Fruit fly (Drosophila melanogaster) whole organism, embryonic: ENCODE measurements around the gene Sidpn.

Experiments
- Awh ChIP-seq: fragments of 200-800 bp; sonication (Bioruptor generic); IDR thresholded peaks from 2 replicates; pipeline ENCODE4, ENCODE4 v1.3.6; 2022; ENCODE audit warnings: missing biosample characterization, missing genetic modification characterization
- Bgb ChIP-seq: fragments of 200-800 bp; sonication (Bioruptor generic); IDR thresholded peaks from 2 replicates; pipeline ENCODE4 v1.3.6; 2022; ENCODE audit warnings: missing biosample characterization, missing genetic modification characterization; ENCODE audit not compliant: partially characterized antibody
- BtbVII ChIP-seq: fragments of 200-800 bp; sonication (Bioruptor generic); optimal IDR thresholded peaks from 3 replicates; lab custom pipeline; 2017; ENCODE audit warnings: missing biosample characterization, mild to moderate bottlenecking, missing genetic modification characterization
- CG10267 ChIP-seq: fragments of 200-800 bp; sonication (Bioruptor generic); optimal IDR thresholded peaks from 2 replicates; lab custom pipeline; 2018; ENCODE audit warnings: missing biosample characterization, mild to moderate bottlenecking, missing genetic modification characterization, moderate library complexity
- CG10462 ChIP-seq: fragments of 200-800 bp; sonication (Bioruptor generic); optimal IDR thresholded peaks from 2 replicates; lab custom pipeline; 2016; ENCODE audit warnings: missing biosample characterization, missing genetic modification characterization
- CG10654 ChIP-seq: fragments of 200-800 bp; sonication (Bioruptor generic); optimal IDR thresholded peaks from 2 replicates; lab custom pipeline; 2016; ENCODE audit warnings: missing biosample characterization, missing genetic modification characterization
- CG12391 ChIP-seq: fragments of 200-800 bp; sonication (Bioruptor generic); optimal IDR thresholded peaks from 3 replicates; lab custom pipeline; 2018; ENCODE audit warnings: missing biosample characterization, mild to moderate bottlenecking, missing genetic modification characterization, moderate library complexity
- CG12659 ChIP-seq: fragments of 200-800 bp; sonication (Bioruptor generic); optimal IDR thresholded peaks from 3 replicates; lab custom pipeline; 2017; ENCODE audit warnings: mild to moderate bottlenecking, missing biosample characterization, missing genetic modification reagents, missing genetic modification characterization
- CG12942 ChIP-seq: fragments of 200-800 bp; sonication (Bioruptor generic); optimal IDR thresholded peaks from 3 replicates; lab custom pipeline; 2016; ENCODE audit warnings: missing biosample characterization, missing genetic modification characterization
- CG13123 ChIP-seq: fragments of 200-800 bp; sonication (Bioruptor generic); optimal IDR thresholded peaks from 2 replicates; lab custom pipeline; 2016; ENCODE audit warnings: missing biosample characterization, missing genetic modification characterization
- CG13287 ChIP-seq: fragments of 200-800 bp; sonication (Bioruptor generic); IDR thresholded peaks from 2 replicates; pipeline ENCODE4 v1.3.6; 2022; ENCODE audit warnings: missing biosample characterization, missing genetic modification characterization; ENCODE audit not compliant: partially characterized antibody
- CG13894 ChIP-seq: fragments of 200-800 bp; sonication (Bioruptor generic); optimal IDR thresholded peaks from 3 replicates; lab custom pipeline; 2018; ENCODE audit warnings: missing biosample characterization, mild to moderate bottlenecking, missing genetic modification characterization, moderate library complexity
- CG15514 ChIP-seq: fragments of 200-800 bp; sonication (Bioruptor generic); optimal IDR thresholded peaks from 3 replicates; lab custom pipeline; 2017; ENCODE audit warnings: missing biosample characterization, missing genetic modification characterization, mild to moderate bottlenecking, moderate library complexity, missing genetic modification reagents
- CG2678 ChIP-seq: fragments of 200-800 bp; sonication (Bioruptor generic); optimal IDR thresholded peaks from 3 replicates; lab custom pipeline; 2019; ENCODE audit warnings: missing biosample characterization, mild to moderate bottlenecking, missing genetic modification characterization, moderate library complexity
- CG30020 ChIP-seq: fragments of 200-800 bp; optimal IDR thresholded peaks from 2 replicates; lab custom pipeline; 2019; ENCODE audit warnings: missing biosample characterization, mild to moderate bottlenecking, missing genetic modification characterization, moderate library complexity
- CG31224 ChIP-seq: fragments of 200-800 bp; sonication (Bioruptor generic); IDR thresholded peaks from 2 replicates; pipeline ENCODE4 v1.3.6; 2022; ENCODE audit warnings: missing biosample characterization, missing genetic modification characterization
- CG31441 ChIP-seq: fragments of 200-800 bp; sonication (Bioruptor generic); IDR thresholded peaks from 2 replicates; pipeline ENCODE4 v1.3.6; 2022; ENCODE audit warnings: missing biosample characterization, missing genetic modification characterization
- CG33557 ChIP-seq: fragments of 200-800 bp; sonication (Bioruptor generic); optimal IDR thresholded peaks from 2 replicates; lab custom pipeline; 2019; ENCODE audit warnings: missing biosample characterization, mild to moderate bottlenecking, missing genetic modification characterization, moderate library complexity
- CG34422 ChIP-seq: fragments of 200-800 bp; sonication (Bioruptor generic); IDR thresholded peaks from 3 replicates; pipeline ENCODE4 v1.3.6; 2022; ENCODE audit warnings: missing biosample characterization, missing genetic modification characterization
- CG3838 ChIP-seq: fragments of 200-800 bp; sonication (Bioruptor generic); optimal IDR thresholded peaks from 3 replicates; lab custom pipeline; 2016; ENCODE audit warnings: missing biosample characterization, missing genetic modification characterization
- CG43689 ChIP-seq: fragments of 200-800 bp; sonication (Bioruptor generic); IDR thresholded peaks from 2 replicates; pipeline ENCODE4 v1.3.6; 2022; ENCODE audit warnings: missing biosample characterization, missing genetic modification characterization
- CG4617 ChIP-seq: fragments of 200-800 bp; sonication (Bioruptor generic); optimal IDR thresholded peaks from 3 replicates; lab custom pipeline; 2016; ENCODE audit warnings: missing biosample characterization, missing genetic modification characterization, borderline replicate concordance
- CG6175 ChIP-seq: fragments of 200-800 bp; sonication (Bioruptor generic); IDR thresholded peaks from 3 replicates; pipeline ENCODE4 v1.3.6; 2022; ENCODE audit warnings: missing biosample characterization, missing genetic modification characterization
- CG7745 ChIP-seq: fragments of 200-800 bp; sonication (Bioruptor generic); optimal IDR thresholded peaks from 2 replicates; lab custom pipeline; 2018; ENCODE audit warnings: missing biosample characterization, mild to moderate bottlenecking, missing genetic modification characterization, moderate library complexity
- CG9215 ChIP-seq: fragments of 200-800 bp; sonication (Bioruptor generic); IDR thresholded peaks from 2 replicates; pipeline ENCODE4 v1.3.6; 2022; ENCODE audit warnings: missing biosample characterization, missing genetic modification characterization
- CG9437 ChIP-seq: fragments of 200-800 bp; sonication (Bioruptor generic); optimal IDR thresholded peaks from 2 replicates; lab custom pipeline; 2018; ENCODE audit warnings: missing biosample characterization, mild to moderate bottlenecking, missing genetic modification characterization
- Elba2 ChIP-seq: fragments of 200-800 bp; sonication (Bioruptor generic); optimal IDR thresholded peaks from 3 replicates; lab custom pipeline; 2016; ENCODE audit warnings: missing biosample characterization, missing genetic modification characterization
- HLH4C ChIP-seq: fragments of 200-800 bp; sonication (Bioruptor generic); IDR thresholded peaks from 3 replicates; pipeline ENCODE4 v1.3.6; 2022; ENCODE audit warnings: missing biosample characterization, missing genetic modification characterization; ENCODE audit not compliant: partially characterized antibody
- Hr3 ChIP-seq: fragments of 200-800 bp; sonication (Bioruptor generic); optimal IDR thresholded peaks from 3 replicates; lab custom pipeline; 2016; ENCODE audit warnings: missing biosample characterization, missing genetic modification characterization
- MTF-1 ChIP-seq: fragments of 200-800 bp; sonication (Bioruptor generic); optimal IDR thresholded peaks from 2 replicates; lab custom pipeline; 2018; ENCODE audit warnings: missing biosample characterization, mild to moderate bottlenecking, missing genetic modification characterization, borderline replicate concordance
- Opbp ChIP-seq: fragments of 200-800 bp; sonication (Bioruptor generic); IDR thresholded peaks from 3 replicates; pipeline ENCODE4 v1.3.6; 2022; ENCODE audit warnings: missing biosample characterization, missing genetic modification characterization; ENCODE audit not compliant: partially characterized antibody
- Rx ChIP-seq: fragments of 200-800 bp; sonication (Bioruptor generic); IDR thresholded peaks from 2 replicates; pipeline ENCODE4 v1.3.6; 2022; ENCODE audit warnings: missing biosample characterization, missing genetic modification characterization
- Scr ChIP-seq: fragments of 200-800 bp; sonication (Bioruptor generic); IDR thresholded peaks from 2 replicates; pipeline ENCODE4 v1.3.6; 2022; ENCODE audit warnings: missing biosample characterization, missing genetic modification characterization; ENCODE audit not compliant: partially characterized antibody
- YL-1 ChIP-seq: fragments of 200-800 bp; sonication (Bioruptor generic); optimal IDR thresholded peaks from 3 replicates; lab custom pipeline; 2017; ENCODE audit warnings: missing biosample characterization, mild to moderate bottlenecking, missing genetic modification characterization
- cato ChIP-seq: fragments of 200-800 bp; sonication (Bioruptor generic); optimal IDR thresholded peaks from 2 replicates; lab custom pipeline; 2016; ENCODE audit warnings: missing biosample characterization, missing genetic modification characterization, borderline replicate concordance
- caup ChIP-seq: fragments of 200-800 bp; sonication (Bioruptor generic); optimal IDR thresholded peaks from 3 replicates; lab custom pipeline; 2017; ENCODE audit warnings: missing biosample characterization, mild to moderate bottlenecking, missing genetic modification characterization, moderate library complexity; ENCODE audit not compliant: severe bottlenecking
- eyg ChIP-seq: fragments of 200-800 bp; sonication (Bioruptor generic); optimal IDR thresholded peaks from 3 replicates; lab custom pipeline; 2016; ENCODE audit warnings: missing biosample characterization, missing genetic modification characterization
- gce ChIP-seq: fragments of 200-800 bp; sonication (Bioruptor generic); IDR thresholded peaks from 3 replicates; pipeline ENCODE4 v1.3.6; 2022; ENCODE audit warnings: missing biosample characterization, missing genetic modification characterization
- jumu ChIP-seq: fragments of 200-800 bp; sonication (Bioruptor generic); optimal IDR thresholded peaks from 3 replicates; lab custom pipeline; 2016; ENCODE audit warnings: missing biosample characterization, missing genetic modification characterization
- nmo ChIP-seq: fragments of 200-800 bp; sonication (Bioruptor generic); optimal IDR thresholded peaks from 2 replicates; lab custom pipeline; 2018; ENCODE audit warnings: missing biosample characterization, mild to moderate bottlenecking, missing genetic modification characterization, moderate library complexity
- onecut ChIP-seq: fragments of 200-800 bp; sonication (Bioruptor generic); IDR thresholded peaks from 2 replicates; pipeline ENCODE4 v1.3.6; 2022; ENCODE audit warnings: missing biosample characterization, missing genetic modification characterization
- org-1 ChIP-seq: fragments of 200-800 bp; sonication (Bioruptor generic); optimal IDR thresholded peaks from 2 replicates; lab custom pipeline; 2017; ENCODE audit warnings: missing biosample characterization, missing genetic modification characterization
- pita ChIP-seq: fragments of 200-800 bp; sonication (Bioruptor generic); optimal IDR thresholded peaks from 2 replicates; lab custom pipeline; 2017; ENCODE audit warnings: missing biosample characterization, mild to moderate bottlenecking, missing genetic modification characterization
- pzg ChIP-seq: fragments of 200-800 bp; sonication (Bioruptor generic); optimal IDR thresholded peaks from 3 replicates; lab custom pipeline; 2018; ENCODE audit warnings: missing biosample characterization, mild to moderate bottlenecking, missing genetic modification characterization, moderate library complexity
- sd ChIP-seq: fragments of 200-800 bp; sonication (Bioruptor generic); optimal IDR thresholded peaks from 3 replicates; lab custom pipeline; 2018; ENCODE audit warnings: missing biosample characterization, mild to moderate bottlenecking, missing genetic modification characterization, moderate library complexity
- so ChIP-seq: fragments of 200-800 bp; sonication (Bioruptor generic); IDR thresholded peaks from 3 replicates; pipeline ENCODE4 v1.3.6; 2022; ENCODE audit warnings: missing biosample characterization, missing genetic modification characterization
- stwl ChIP-seq: fragments of 200-800 bp; sonication (Bioruptor generic); optimal IDR thresholded peaks from 3 replicates; lab custom pipeline; 2018; ENCODE audit warnings: missing biosample characterization, mild to moderate bottlenecking, missing genetic modification characterization, moderate library complexity
- vnd ChIP-seq: fragments of 200-800 bp; sonication (Bioruptor generic); IDR thresholded peaks from 3 replicates; pipeline ENCODE4 v1.3.6; 2022; ENCODE audit warnings: missing biosample characterization, missing genetic modification characterization; ENCODE audit not compliant: partially characterized antibody
- vvl ChIP-seq: fragments of 200-800 bp; sonication (Bioruptor generic); IDR thresholded peaks from 2 replicates; pipeline ENCODE4 v1.3.6; 2022; ENCODE audit warnings: missing biosample characterization, missing genetic modification characterization
- zfh1 ChIP-seq: fragments of 200-800 bp; sonication (Bioruptor generic); IDR thresholded peaks from 3 replicates; pipeline ENCODE4 v1.3.6; 2022; ENCODE audit warnings: missing biosample characterization, missing genetic modification characterization

Sidpn gene

DNA sequence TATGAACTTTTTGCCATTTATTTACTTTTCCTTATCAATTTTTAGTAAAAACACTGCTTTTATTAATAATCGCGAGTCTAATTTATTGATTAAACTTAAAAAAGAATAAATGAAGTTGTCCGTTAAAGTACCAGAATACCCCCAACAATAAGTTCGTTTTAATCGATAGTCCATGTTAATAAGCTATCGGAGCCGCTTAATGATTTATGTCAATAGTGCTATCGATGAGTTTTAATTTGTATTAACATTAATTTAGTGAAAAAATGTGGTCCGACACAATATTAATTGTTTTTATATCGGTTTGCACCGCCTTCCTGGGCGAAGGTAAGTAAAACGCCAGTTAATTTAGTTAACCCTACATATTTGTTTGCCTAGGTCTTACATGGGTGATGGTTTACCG lies 21.4 kb downstream of the Sidpn start, which contains the start of gene CG10470 (continued):
- peak; percentile 49 for TF ChIP-seq CG12391 (tag; lab: Kevin White, UChicago)
- TF ChIP-seq CG12942 (GFP tag; lab: Kevin White, UChicago) = no peak
- peak; percentile 47 for TF ChIP-seq CG30020
- peak; percentile 84 for TF ChIP-seq CG13287 (GFP tag; lab: Robert Waterston, UW)
- TF ChIP-seq CG12659 = peak; percentile 24
- TF ChIP-seq sd = no peak
- no peak for TF ChIP-seq CG13894 (tag; lab: Kevin White, UChicago)
- no peak for TF ChIP-seq eyg (GFP tag; lab: Kevin White, UChicago)
- TF ChIP-seq org-1 = no peak
- no peak for TF ChIP-seq caup (GFP tag; lab: Kevin White, UChicago)
- peak; percentile 81 for TF ChIP-seq HLH4C (GFP tag; lab: Robert Waterston, UW)
- TF ChIP-seq onecut = peak; percentile 20; the same call in 1 of the 2 replicates
- no peak for TF ChIP-seq CG3838 (GFP tag; lab: Kevin White, UChicago)
- no peak for TF ChIP-seq gce (GFP tag; lab: Robert Waterston, UW)
- no peak for TF ChIP-seq MTF-1 (GFP tag; lab: Kevin White, UChicago)
- TF ChIP-seq Elba2 = no peak
- TF ChIP-seq CG9437 = peak; percentile 77
- no peak for TF ChIP-seq BtbVII (GFP tag; lab: Kevin White, UChicago)
- TF ChIP-seq CG43689 (GFP tag; lab: Robert Waterston, UW) = no peak
- no peak for TF ChIP-seq CG7745 (tag; lab: Kevin White, UChicago)
- no peak for TF ChIP-seq CG10654 (GFP tag; lab: Kevin White, UChicago)
- TF ChIP-seq CG10267 = peak; percentile 69
- TF ChIP-seq CG31441 = peak; percentile 34; the same call in 1 of the 2 replicates
- TF ChIP-seq CG4617 (GFP tag; lab: Kevin White, UChicago) = peak; percentile 51
- no peak for TF ChIP-seq zfh1 (GFP tag; lab: Robert Waterston, UW)
- no peak for TF ChIP-seq CG6175 (GFP tag; lab: Robert Waterston, UW)
- TF ChIP-seq Scr (GFP tag; lab: Robert Waterston, UW) = peak; percentile 83
- no peak for TF ChIP-seq jumu (GFP tag; lab: Kevin White, UChicago)
- no peak for TF ChIP-seq CG10462
- no peak for TF ChIP-seq CG34422
- TF ChIP-seq CG9215 (GFP tag; lab: Robert Waterston, UW) = no peak
- TF ChIP-seq Bgb = peak; percentile 79
- TF ChIP-seq YL-1 (GFP tag; lab: Kevin White, UChicago) = peak; percentile 29
- TF ChIP-seq CG31224 (GFP tag; lab: Robert Waterston, UW) = no peak
- peak; percentile 45 for TF ChIP-seq CG2678 (tag; lab: Kevin White, UChicago)
- TF ChIP-seq vvl = peak; percentile 53; the same call in 1 of the 2 replicates
- no peak for TF ChIP-seq Rx (GFP tag; lab: Robert Waterston, UW)
- no peak for TF ChIP-seq cato (GFP tag; lab: Kevin White, UChicago)
- TF ChIP-seq so (GFP tag; lab: Robert Waterston, UW) = no peak
- TF ChIP-seq Opbp (GFP tag; lab: Robert Waterston, UW) = peak; percentile 82; the same call in 2 of the 3 replicates
- TF ChIP-seq CG13123 = no peak
- no peak for TF ChIP-seq pita (GFP tag; lab: Kevin White, UChicago)
- peak; percentile 62 for TF ChIP-seq stwl (tag; lab: Kevin White, UChicago)
- TF ChIP-seq vnd (GFP tag; lab: Robert Waterston, UW) = peak; percentile 75
- TF ChIP-seq CG33557 = no peak
- peak; percentile 46 for TF ChIP-seq pzg (GFP tag; lab: Kevin White, UChicago)
- TF ChIP-seq CG15514 = peak; percentile 24
- TF ChIP-seq Awh (GFP tag; lab: Robert Waterston, UW) = no peak
- no peak for TF ChIP-seq Hr3 (GFP tag; lab: Kevin White, UChicago)
- peak; percentile 23 for TF ChIP-seq nmo (GFP tag; lab: Kevin White, UChicago)
